Worm (Caenorhabditis elegans): ENCODE results near the gene M01A8.1.

DNA sequence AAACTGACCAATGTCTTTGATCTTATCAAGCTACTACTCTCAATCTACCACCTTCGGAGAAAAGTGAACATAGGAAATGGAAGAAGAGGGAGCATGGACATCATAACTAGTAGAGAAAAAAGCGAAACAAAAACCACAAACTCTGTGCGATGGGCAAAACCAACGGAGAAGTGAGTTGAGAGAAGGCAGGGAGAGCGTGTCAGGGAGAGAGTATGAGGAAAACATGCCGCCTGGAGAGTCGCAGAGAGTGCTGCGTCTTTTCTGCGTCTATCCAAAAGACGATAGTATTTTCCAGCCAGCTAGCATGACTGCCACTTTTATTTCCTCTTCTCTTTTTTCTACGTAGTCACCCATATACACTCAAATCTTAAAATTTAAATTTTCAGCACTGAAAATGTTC, 17.1 kb upstream of the M01A8.1 start, which contains the start of gene saeg-2:
- TF ChIP-seq nhr-11 (tag; optimal IDR thresholded peaks at IDR 0.05) (no peak), ceh-9 (tag; optimal IDR thresholded peaks at IDR 0.05) (no peak), fax-1 (tag; optimal IDR thresholded peaks at IDR 0.05) (no peak), fkh-10 (GFP tag; optimal IDR thresholded peaks at IDR 0.05) (no peak)

Measured in whole organism, late embryonic.